Worm (Caenorhabditis elegans) whole organism, early embryonic: Measurements from ENCODE around the gene end-1.

ENCODE experiments used
- B0310.2 ChIP-seq: sonication (generic microtip); optimal IDR thresholded peaks from 2 replicates; lab custom pipeline; 2016; ENCODE audit warnings: mild to moderate bottlenecking, missing genetic modification characterization, missing compliant biosample characterization
- F13C5.2 ChIP-seq: sonication (generic microtip); optimal IDR thresholded peaks from 2 replicates; lab custom pipeline; 2017; ENCODE audit warnings: mild to moderate bottlenecking, missing genetic modification characterization, inconsistent platforms, missing compliant biosample characterization
- aly-1 ChIP-seq: sonication (generic microtip); optimal IDR thresholded peaks from 2 replicates; lab custom pipeline; 2016; ENCODE audit warnings: missing genetic modification characterization, missing compliant biosample characterization
- ama-1 ChIP-seq: fragments of 150-350 bp; optimal IDR thresholded peaks from 2 replicates; lab custom pipeline; 2014
- ceh-13 ChIP-seq: fragments of 200-800 bp; sonication (Bioruptor generic); optimal IDR thresholded peaks from 2 replicates; lab custom pipeline; 2018; ENCODE audit warnings: mild to moderate bottlenecking, missing genetic modification characterization, missing compliant biosample characterization
- ceh-36 ChIP-seq: sonication (generic microtip); optimal IDR thresholded peaks from 2 replicates; lab custom pipeline; 2016; ENCODE audit warnings: missing genetic modification characterization, inconsistent platforms, missing compliant biosample characterization
- ets-7 ChIP-seq: sonication (generic microtip); optimal IDR thresholded peaks from 2 replicates; lab custom pipeline; 2016; ENCODE audit warnings: missing genotype, missing genetic modification characterization, missing compliant biosample characterization
- flt-1 ChIP-seq: fragments of 200-800 bp; sonication (Bioruptor generic); IDR thresholded peaks from 2 replicates; pipeline ENCODE4 v1.3.6; 2022; ENCODE audit warnings: missing genetic modification characterization, missing compliant biosample characterization
- hmbx-1 ChIP-seq: sonication (generic microtip); optimal IDR thresholded peaks from 2 replicates; lab custom pipeline; 2016; ENCODE audit warnings: mild to moderate bottlenecking, missing genetic modification characterization, missing compliant biosample characterization
- hmg-4 ChIP-seq: fragments of 200-800 bp; sonication (Bioruptor generic); optimal IDR thresholded peaks from 2 replicates; lab custom pipeline; 2018; ENCODE audit warnings: mild to moderate bottlenecking, missing genetic modification characterization, missing compliant biosample characterization
- hnd-1 ChIP-seq: sonication (generic microtip); optimal IDR thresholded peaks from 2 replicates; lab custom pipeline; 2016; ENCODE audit warnings: missing genetic modification characterization, missing compliant biosample characterization
- pes-1 ChIP-seq: fragments of 200-800 bp; sonication (Bioruptor generic); IDR thresholded peaks from 2 replicates; pipeline ENCODE4 v1.3.6; 2022; ENCODE audit warnings: missing genetic modification reagents, missing genetic modification characterization, missing compliant biosample characterization
- scrt-1 ChIP-seq: fragments of 200-800 bp; sonication (Bioruptor generic); IDR thresholded peaks from 2 replicates; pipeline ENCODE4 v1.3.6; 2022; ENCODE audit warnings: missing genetic modification characterization, missing compliant biosample characterization
- sea-1 ChIP-seq: fragments of 200-800 bp; sonication (Bioruptor generic); conservative IDR thresholded peaks from 2 replicates; pipeline ENCODE4 v1.3.6; 2022; ENCODE audit warnings: missing genetic modification characterization, missing compliant biosample characterization
- tbx-11 ChIP-seq: fragments of 200-800 bp; sonication (Bioruptor generic); IDR thresholded peaks from 2 replicates; pipeline ENCODE4 v1.3.6; 2022; ENCODE audit warnings: missing genetic modification characterization, missing compliant biosample characterization
- tbx-37 ChIP-seq: fragments of 200-800 bp; sonication (Bioruptor generic); conservative IDR thresholded peaks from 2 replicates; pipeline ENCODE4 v1.3.6; 2022; ENCODE audit warnings: missing genetic modification reagents, missing genetic modification characterization, missing compliant biosample characterization
- tra-4 ChIP-seq: sonication (generic microtip); optimal IDR thresholded peaks from 2 replicates; lab custom pipeline; 2017; ENCODE audit warnings: missing genetic modification characterization, missing compliant biosample characterization

Gene end-1

ce11 chrV:14014395-14014794 lies 29.5 kb downstream of the end-1 start, which contains the start of gene end-3:
TSS of gene end-3 (plus strand) at chrV:14014695.
- TF ChIP-seq pes-1 (GFP tag; lab: Robert Waterston, UW) = no peak
- no peak for TF ChIP-seq aly-1 (tag; lab: Kevin White, UChicago)
- no peak for TF ChIP-seq ceh-36 (tag; lab: Kevin White, UChicago)
- TF ChIP-seq F13C5.2 (tag; lab: Kevin White, UChicago) = no peak
- TF ChIP-seq scrt-1 (GFP tag; lab: Robert Waterston, UW) = no peak
- TF ChIP-seq B0310.2 (tag; lab: Kevin White, UChicago) = no peak
- TF ChIP-seq ceh-13 (GFP tag; lab: Kevin White, UChicago) = no peak
- TF ChIP-seq tbx-11 = no peak
- TF ChIP-seq tra-4 (tag; lab: Kevin White, UChicago) = no peak
- TF ChIP-seq hmg-4 = no peak
- no peak for TF ChIP-seq ets-7
- no peak for TF ChIP-seq tbx-37
- no peak for TF ChIP-seq ama-1
- TF ChIP-seq hnd-1 = no peak
- no peak for TF ChIP-seq hmbx-1 (tag; lab: Kevin White, UChicago)
- TF ChIP-seq sea-1 (GFP tag; lab: Robert Waterston, UW) = no peak

- TF ChIP-seq F13C5.2 (tag; lab: Kevin White, UChicago) = no peak
- no peak for TF ChIP-seq ets-7
- TF ChIP-seq ceh-13 (GFP tag; lab: Kevin White, UChicago) = no peak
- TF ChIP-seq tbx-37 = no peak
- TF ChIP-seq hnd-1 = no peak
- TF ChIP-seq hmbx-1 (tag; lab: Kevin White, UChicago) = no peak
- no peak for TF ChIP-seq ama-1
- no peak for TF ChIP-seq aly-1 (tag; lab: Kevin White, UChicago)
- no peak for TF ChIP-seq flt-1 (GFP tag; lab: Robert Waterston, UW)
- no peak for TF ChIP-seq B0310.2 (tag; lab: Kevin White, UChicago)
These were observed 32.5 kb downstream of the end-1 start, which contains the start of gene srh-308 for ce11 chrV:14017476-14017875. TSS of gene srh-308 (minus strand) at chrV:14017576.

- TF ChIP-seq ceh-13 (GFP tag; lab: Kevin White, UChicago) = no peak
- TF ChIP-seq pes-1 (GFP tag; lab: Robert Waterston, UW) = no peak
- no peak for TF ChIP-seq F13C5.2 (tag; lab: Kevin White, UChicago)
- no peak for TF ChIP-seq hmg-4
- no peak for TF ChIP-seq ama-1
- no peak for TF ChIP-seq B0310.2 (tag; lab: Kevin White, UChicago)
- no peak for TF ChIP-seq aly-1 (tag; lab: Kevin White, UChicago)
- TF ChIP-seq ceh-36 (tag; lab: Kevin White, UChicago) = no peak
- no peak for TF ChIP-seq tra-4 (tag; lab: Kevin White, UChicago)
- TF ChIP-seq tbx-11 = no peak
- no peak for TF ChIP-seq tbx-37
- no peak for TF ChIP-seq hnd-1
- no peak for TF ChIP-seq sea-1 (GFP tag; lab: Robert Waterston, UW)
- no peak for TF ChIP-seq ets-7
- TF ChIP-seq hmbx-1 (tag; lab: Kevin White, UChicago) = no peak
- TF ChIP-seq scrt-1 (GFP tag; lab: Robert Waterston, UW) = no peak
- TF ChIP-seq flt-1 (GFP tag; lab: Robert Waterston, UW) = no peak
These were observed 33.7 kb downstream of the end-1 start, which contains the start of the genes mtl-2 and T08G5.1 for ce11 chrV:14018640-14019039. TSS of gene mtl-2 (minus strand) at chrV:14018673. TSS of gene T08G5.1 (plus strand) at chrV:14018766.

- TF ChIP-seq ceh-13 (GFP tag; lab: Kevin White, UChicago) = no peak
- TF ChIP-seq sea-1 (GFP tag; lab: Robert Waterston, UW) = no peak
- no peak for TF ChIP-seq hnd-1
- no peak for TF ChIP-seq ama-1
- no peak for TF ChIP-seq aly-1 (tag; lab: Kevin White, UChicago)
These were observed 38.1 kb downstream of the end-1 start, which contains the start of gene T08G5.15 for ce11 chrV:14023074-14023473. TSS of gene T08G5.15 (minus strand) at chrV:14023174.

- TF ChIP-seq aly-1 (tag; lab: Kevin White, UChicago) (no peak), scrt-1 (GFP tag; lab: Robert Waterston, UW) (no peak), sea-1 (GFP tag; lab: Robert Waterston, UW) (no peak)
These were observed 41.3 kb downstream of the end-1 start, which contains the start of gene T08G5.2 for ce11 chrV:14026194-14026593. TSS of gene T08G5.2 (minus strand) at chrV:14026294.

ce11 chrV:14027384-14027783 lies 42.5 kb downstream of the end-1 start, which contains the start of gene T08G5.3:
TSS of gene T08G5.3 (minus strand) at chrV:14027484.
- TF ChIP-seq aly-1 (tag; lab: Kevin White, UChicago) (no peak), tbx-37 (no peak), sea-1 (GFP tag; lab: Robert Waterston, UW) (no peak), scrt-1 (GFP tag; lab: Robert Waterston, UW) (no peak), ceh-36 (tag; lab: Kevin White, UChicago) (no peak), flt-1 (GFP tag; lab: Robert Waterston, UW) (no peak), B0310.2 (tag; lab: Kevin White, UChicago) (no peak), tbx-11 (no peak), ama-1 (no peak)

ce11 chrV:14028256-14028743 lies 43.4 kb downstream of the end-1 start:
- peak; percentile 72; the same call in 1 of the 2 replicates for TF ChIP-seq sea-1 (GFP tag; lab: Robert Waterston, UW)
- TF ChIP-seq hmg-4 = peak; percentile 41
- TF ChIP-seq aly-1 (tag; lab: Kevin White, UChicago) = peak; percentile 36
- peak; percentile 86 for TF ChIP-seq ama-1
- no peak for TF ChIP-seq flt-1 (GFP tag; lab: Robert Waterston, UW)
- TF ChIP-seq ceh-36 (tag; lab: Kevin White, UChicago) = no peak
- TF ChIP-seq B0310.2 (tag; lab: Kevin White, UChicago) = peak; percentile 2
- no peak for TF ChIP-seq pes-1 (GFP tag; lab: Robert Waterston, UW)
- no peak for TF ChIP-seq hmbx-1 (tag; lab: Kevin White, UChicago)
- no peak for TF ChIP-seq F13C5.2 (tag; lab: Kevin White, UChicago)
- no peak for TF ChIP-seq ets-7
- TF ChIP-seq tbx-11 = 0 out of 2 replicates have a peak, but pooled peaks have one; percentile 32
- TF ChIP-seq tbx-37 = no peak
- TF ChIP-seq ceh-13 (GFP tag; lab: Kevin White, UChicago) = no peak
- TF ChIP-seq hnd-1 = no peak
- no peak for TF ChIP-seq tra-4 (tag; lab: Kevin White, UChicago)
- TF ChIP-seq scrt-1 (GFP tag; lab: Robert Waterston, UW) = no peak
